Worm (Caenorhabditis elegans): ENCODE measurements around the gene clec-45.

The clec-45 gene

ce11 chrV:7683907-7684655, 46.2 kb downstream of the clec-45 start, which contains the start of gene sre-11:
sre-11 (minus strand) TSS chrV:7683957.
- TF ChIP-seq unc-62 (GFP tag; optimal IDR thresholded peaks at IDR 0.05 in 1 of 2) = peak in 1 of 2 experiments; percentile 68
- TF ChIP-seq unc-62 (tag; optimal IDR thresholded peaks at IDR 0.05) = no peak
- TF ChIP-seq ceh-32 (tag; optimal IDR thresholded peaks at IDR 0.05; ENCODE audit: poor library complexity) = no peak

- TF ChIP-seq nhr-41 (GFP tag; IDR thresholded peaks at IDR 0.05) (no peak), mxl-3 (GFP tag; optimal IDR thresholded peaks at IDR 0.05) (peak; percentile 59), ama-1 (optimal IDR thresholded peaks at IDR 0.05) (no peak), daf-12 (tag; optimal IDR thresholded peaks at IDR 0.05) (no peak), nhr-28 (tag; optimal IDR thresholded peaks at IDR 0.05) (peak; percentile 46), hlh-30 (tag; optimal IDR thresholded peaks at IDR 0.05; ENCODE audit: insufficient read depth) (peak; percentile 58), nhr-25 (tag; optimal IDR thresholded peaks at IDR 0.05; ENCODE audit: borderline replicate concordance, insufficient read depth) (peak; percentile 0), lin-29 (GFP tag; IDR thresholded peaks at IDR 0.05) (no peak), pqm-1 (tag; optimal IDR thresholded peaks at IDR 0.05) (no peak), lim-7 (GFP tag; IDR thresholded peaks at IDR 0.05) (no peak), F49E8.2 (tag; optimal IDR thresholded peaks at IDR 0.05; ENCODE audit: borderline replicate concordance) (no peak), lin-15B (tag; optimal IDR thresholded peaks at IDR 0.05) (no peak), pha-4 (GFP tag; IDR thresholded peaks at IDR 0.05) (no peak), pha-4 (tag; optimal IDR thresholded peaks at IDR 0.05) (no peak), F10B5.3 (tag; optimal IDR thresholded peaks at IDR 0.05) (no peak), nhr-6 (tag; optimal IDR thresholded peaks at IDR 0.05) (no peak), madf-5 (GFP tag; IDR thresholded peaks at IDR 0.05) (no peak), aha-1 (tag) (peak; percentile 60)
These were observed 48.3 kb downstream of the clec-45 start, which contains the start of the genes nhr-94 and nhr-152 for ce11 chrV:7686189-7686588. nhr-94 (minus strand) TSS chrV:7686335. nhr-152 (plus strand) TSS chrV:7686350.
